Worm (Caenorhabditis elegans) whole organism, L4/young adult: ENCODE measurements around the gene D1044.1.

Source experiments
- W03F9.2 ChIP-seq: fragments of 150-350 bp; optimal IDR thresholded peaks from 2 replicates; lab custom pipeline; 2014; ENCODE audit warnings: missing biosample characterization, missing genetic modification characterization
- dao-5 ChIP-seq: sonication (generic microtip); optimal IDR thresholded peaks from 2 replicates; lab custom pipeline; 2016; ENCODE audit warnings: missing genotype, missing genetic modification characterization, moderate library complexity, missing compliant biosample characterization
- him-1 ChIP-seq: sonication (generic microtip); optimal IDR thresholded peaks from 2 replicates; lab custom pipeline; 2016; ENCODE audit warnings: missing genotype, missing genetic modification reagents, missing genetic modification characterization, missing compliant biosample characterization

- TF ChIP-seq W03F9.2 (no peak), him-1 (tag; lab: Kevin White, UChicago) (no peak), dao-5 (tag; lab: Kevin White, UChicago) (no peak)
Measured at ce11 chrIII:5584647-5585046, 40.6 kb downstream of the D1044.1 start, which contains the start of gene F56D2.3.
